Worm (Caenorhabditis elegans) whole organism, L1 larva: ENCODE results near the gene mrpl-51.

ENCODE experiments used
- C04F5.9 ChIP-seq: sonication (generic microtip); optimal IDR thresholded peaks from 2 replicates; lab custom pipeline; 2016; ENCODE audit warnings: missing genetic modification characterization, missing compliant biosample characterization
- C16A3.4 ChIP-seq: fragments of 150-350 bp; optimal IDR thresholded peaks from 2 replicates; lab custom pipeline; 2014; ENCODE audit warnings: missing biosample characterization, missing genetic modification characterization
- F16B12.6 ChIP-seq: fragments of 150-350 bp; optimal IDR thresholded peaks from 2 replicates; lab custom pipeline; 2014; ENCODE audit warnings: missing biosample characterization, missing genetic modification characterization
- Y116A8C.19 ChIP-seq: sonication (generic microtip); optimal IDR thresholded peaks from 2 replicates; lab custom pipeline; 2016; ENCODE audit warnings: missing compliant biosample characterization, missing genetic modification characterization, borderline replicate concordance
- aly-2 ChIP-seq: fragments of 150-350 bp; optimal IDR thresholded peaks from 2 replicates; lab custom pipeline; 2014; ENCODE audit warnings: missing biosample characterization, missing genetic modification characterization
- ama-1 ChIP-seq: fragments of 150-350 bp; optimal IDR thresholded peaks from 2 replicates; lab custom pipeline; 2014
- blmp-1 ChIP-seq: fragments of 150-350 bp; optimal IDR thresholded peaks from 2 replicates; lab custom pipeline; 2014; ENCODE audit warnings: missing biosample characterization, missing genetic modification characterization
- ceh-82 ChIP-seq, 3 experiments: fragments of 150-350 bp in 1 of 3; sonication (generic microtip) in 2 of 3; optimal IDR thresholded peaks; 2 replicates each; lab custom pipeline; 2014 to 2017; ENCODE audit warnings: missing biosample characterization in 3 of 3, missing genetic modification characterization in 3 of 3
- ceh-88 ChIP-seq: fragments of 200-800 bp; sonication (Bioruptor generic); IDR thresholded peaks from 2 replicates; pipeline ENCODE4 v1.3.6; 2022; ENCODE audit warnings: missing genetic modification characterization, missing compliant biosample characterization
- efl-1 ChIP-seq, 4 experiments: fragments of 150-350 bp; optimal IDR thresholded peaks in 3 of 4; peaks in 1 of 4; 1 replicate in 1 of 4; 2 replicates in 3 of 4; lab custom pipeline; 2014; ENCODE audit warnings: missing biosample characterization in 2 of 4, missing genetic modification characterization in 2 of 4, missing genetic modification reagents in 2 of 4
- egl-13 ChIP-seq: sonication (generic microtip); optimal IDR thresholded peaks from 2 replicates; lab custom pipeline; 2016; ENCODE audit warnings: missing genotype, missing genetic modification reagents, missing genetic modification characterization, missing compliant biosample characterization
- egl-27 ChIP-seq, 2 experiments: fragments of 150-350 bp in 1 of 2; sonication (generic microtip); optimal IDR thresholded peaks; 3 replicates each; lab custom pipeline; 2017 to 2018; ENCODE audit warnings: missing biosample characterization in 2 of 2, missing genetic modification characterization in 2 of 2, missing genetic modification reagents in 2 of 2
- fkh-4 ChIP-seq: sonication (generic microtip); optimal IDR thresholded peaks from 2 replicates; lab custom pipeline; 2016; ENCODE audit warnings: missing compliant biosample characterization, missing genetic modification characterization, borderline replicate concordance
- fos-1 ChIP-seq: fragments of 150-350 bp; optimal IDR thresholded peaks from 2 replicates; lab custom pipeline; 2014; ENCODE audit warnings: missing biosample characterization, missing genetic modification characterization
- lin-13 ChIP-seq: fragments of 150-350 bp; optimal IDR thresholded peaks from 2 replicates; lab custom pipeline; 2014; ENCODE audit warnings: missing biosample characterization, missing genetic modification reagents, missing genetic modification characterization
- lin-15B ChIP-seq: fragments of 150-350 bp; sonication (generic microtip); optimal IDR thresholded peaks from 3 replicates; lab custom pipeline; 2014; ENCODE audit warnings: missing biosample characterization, missing genetic modification characterization
- lin-35 ChIP-seq, 2 experiments: fragments of 150-350 bp; optimal IDR thresholded peaks; 2 replicates each; lab custom pipeline; 2014; ENCODE audit warnings: missing biosample characterization in 2 of 2, missing genetic modification characterization in 2 of 2, missing genetic modification reagents in 2 of 2
- lin-39 ChIP-seq: fragments of 150-350 bp; optimal IDR thresholded peaks from 2 replicates; lab custom pipeline; 2014; ENCODE audit warnings: missing biosample characterization, missing genetic modification reagents, missing genetic modification characterization
- lir-3 ChIP-seq: sonication (generic microtip); optimal IDR thresholded peaks from 2 replicates; lab custom pipeline; 2016; ENCODE audit warnings: mild to moderate bottlenecking, missing genetic modification characterization, moderate library complexity, missing compliant biosample characterization; ENCODE audit not compliant: poor library complexity
- lsy-2 ChIP-seq, 2 experiments: fragments of 150-350 bp; optimal IDR thresholded peaks; 2 replicates each; lab custom pipeline; 2014; ENCODE audit warnings: missing biosample characterization in 2 of 2, missing genetic modification characterization in 2 of 2
- mef-2 ChIP-seq: fragments of 150-350 bp; optimal IDR thresholded peaks from 2 replicates; lab custom pipeline; 2014; ENCODE audit warnings: missing biosample characterization, missing genetic modification characterization
- mep-1 ChIP-seq: fragments of 150-350 bp; optimal IDR thresholded peaks from 2 replicates; lab custom pipeline; 2014; ENCODE audit warnings: missing biosample characterization, missing genetic modification characterization
- nhr-11 ChIP-seq: fragments of 150-350 bp; optimal IDR thresholded peaks from 2 replicates; lab custom pipeline; 2014; ENCODE audit warnings: missing biosample characterization, missing genetic modification characterization
- nhr-12 ChIP-seq: sonication (generic microtip); optimal IDR thresholded peaks from 2 replicates; lab custom pipeline; 2017; ENCODE audit warnings: missing biosample characterization, missing genetic modification characterization
- nhr-237 ChIP-seq: fragments of 150-350 bp; optimal IDR thresholded peaks from 2 replicates; lab custom pipeline; 2014; ENCODE audit warnings: missing biosample characterization, missing genetic modification characterization
- nhr-71 ChIP-seq: sonication (generic microtip); optimal IDR thresholded peaks from 2 replicates; lab custom pipeline; 2016; ENCODE audit warnings: mild to moderate bottlenecking, missing genetic modification characterization, moderate library complexity, missing compliant biosample characterization
- nhr-76 ChIP-seq: sonication (generic microtip); optimal IDR thresholded peaks from 2 replicates; lab custom pipeline; 2017; ENCODE audit warnings: missing biosample characterization, missing genetic modification characterization
- nhr-84 ChIP-seq: sonication (generic microtip); optimal IDR thresholded peaks from 2 replicates; lab custom pipeline; 2017; ENCODE audit warnings: missing biosample characterization, missing genetic modification characterization
- nhr-85 ChIP-seq: sonication (generic microtip); peaks from one replicate; lab custom pipeline; 2016; ENCODE audit warnings: missing genetic modification characterization, inconsistent platforms, missing compliant biosample characterization
- nhr-90 ChIP-seq: sonication (generic microtip); optimal IDR thresholded peaks from 2 replicates; lab custom pipeline; 2016; ENCODE audit warnings: mild to moderate bottlenecking, missing genetic modification characterization, missing compliant biosample characterization; ENCODE audit not compliant: poor library complexity
- pag-3 ChIP-seq: sonication (generic microtip); optimal IDR thresholded peaks from 2 replicates; lab custom pipeline; 2017; ENCODE audit warnings: missing genetic modification characterization, mild to moderate bottlenecking, missing compliant biosample characterization, antibody characterized with exemption, borderline replicate concordance; ENCODE audit not compliant: insufficient read depth
- pax-3 ChIP-seq: fragments of 200-800 bp; sonication (Bioruptor generic); optimal IDR thresholded peaks from 2 replicates; lab custom pipeline; 2018; ENCODE audit warnings: mild to moderate bottlenecking, missing genetic modification characterization, moderate library complexity, missing compliant biosample characterization
- rnt-1 ChIP-seq: sonication (generic microtip); optimal IDR thresholded peaks from 2 replicates; lab custom pipeline; 2016; ENCODE audit warnings: mild to moderate bottlenecking, missing genetic modification characterization, moderate library complexity, missing compliant biosample characterization
- skn-1 ChIP-seq: fragments of 150-350 bp; optimal IDR thresholded peaks from 2 replicates; lab custom pipeline; 2014; ENCODE audit warnings: missing biosample characterization, missing genetic modification characterization
- snpc-4 ChIP-seq: fragments of 150-350 bp; optimal IDR thresholded peaks from 2 replicates; lab custom pipeline; 2014; ENCODE audit warnings: missing biosample characterization, missing genetic modification characterization
- sptf-1 ChIP-seq: fragments of 150-350 bp; optimal IDR thresholded peaks from 2 replicates; lab custom pipeline; 2014; ENCODE audit warnings: missing biosample characterization, missing genetic modification characterization
- sup-37 ChIP-seq: fragments of 200-800 bp; sonication (Bioruptor generic); optimal IDR thresholded peaks from 2 replicates; lab custom pipeline; 2018; ENCODE audit warnings: mild to moderate bottlenecking, missing genetic modification characterization, missing compliant biosample characterization
- swsn-7 ChIP-seq: sonication (generic microtip); optimal IDR thresholded peaks from 2 replicates; lab custom pipeline; 2016; ENCODE audit warnings: missing genetic modification characterization, missing compliant biosample characterization
- tbx-2 ChIP-seq: sonication (generic microtip); optimal IDR thresholded peaks from 2 replicates; lab custom pipeline; 2016; ENCODE audit warnings: missing genetic modification characterization, missing compliant biosample characterization
- unc-30 ChIP-seq: sonication (generic microtip); optimal IDR thresholded peaks from 2 replicates; lab custom pipeline; 2017; ENCODE audit warnings: missing biosample characterization, missing genetic modification characterization
- unc-62 ChIP-seq: fragments of 150-350 bp; optimal IDR thresholded peaks from 2 replicates; lab custom pipeline; 2014; ENCODE audit warnings: missing biosample characterization, missing genetic modification reagents, missing genetic modification characterization
- unc-86 ChIP-seq: sonication (generic microtip); optimal IDR thresholded peaks from 2 replicates; lab custom pipeline; 2016; ENCODE audit warnings: missing genetic modification characterization, missing compliant biosample characterization
- zag-1 ChIP-seq: fragments of 150-350 bp; optimal IDR thresholded peaks from 2 replicates; lab custom pipeline; 2014; ENCODE audit warnings: missing biosample characterization, missing genetic modification characterization
- zip-4 ChIP-seq: fragments of 200-800 bp; sonication (Bioruptor generic); optimal IDR thresholded peaks from 2 replicates; lab custom pipeline; 2018; ENCODE audit warnings: mild to moderate bottlenecking, missing genetic modification characterization, moderate library complexity, missing compliant biosample characterization
- ztf-11 ChIP-seq, 2 experiments: sonication (generic microtip); optimal IDR thresholded peaks; 2 replicates each; lab custom pipeline; 2016 to 2017; ENCODE audit warnings: missing genetic modification characterization in 2 of 2, missing biosample characterization in 1 of 2, missing compliant biosample characterization in 1 of 2
- ztf-4 ChIP-seq: fragments of 150-350 bp; optimal IDR thresholded peaks from 2 replicates; lab custom pipeline; 2014; ENCODE audit warnings: missing biosample characterization, missing genetic modification characterization

Gene mrpl-51

DNA sequence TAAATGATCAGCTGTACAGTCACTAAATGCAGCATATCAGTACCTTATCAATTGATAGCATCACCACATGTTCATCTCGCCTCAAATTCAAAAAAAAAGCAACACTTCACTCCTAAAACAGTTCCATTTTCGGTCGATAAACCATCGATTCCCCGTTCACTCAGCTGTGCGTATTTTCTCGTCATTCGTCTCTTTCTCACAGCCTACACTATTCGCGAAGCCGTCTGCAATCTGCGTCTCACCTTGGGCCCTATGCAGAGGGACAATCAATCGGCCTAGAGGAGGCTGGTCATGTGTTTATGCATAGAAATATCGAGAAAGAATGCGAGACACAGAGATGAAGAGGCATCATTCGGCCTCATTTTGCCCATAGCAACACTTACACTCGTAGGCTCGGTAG is 1.3 kb downstream of the mrpl-51 start (continued):
- no peak for TF ChIP-seq pag-3 (tag; lab: Kevin White, UChicago)

ce11 chrIV:12033985-12034384 is 2.9 kb downstream of the mrpl-51 start, which contains the start of gene sqst-1:
TSS of gene sqst-1 (plus strand) at chrIV:12034282.
- TF ChIP-seq blmp-1 (tag; lab: Kevin White, UChicago) (peak; percentile 26), lin-13 (GFP tag; lab: Kevin White, UChicago) (no peak), lin-39 (tag; lab: Kevin White, UChicago) (no peak), lir-3 (tag; lab: Kevin White, UChicago) (no peak), fkh-4 (tag; lab: Kevin White, UChicago) (no peak), mep-1 (peak; percentile 11), skn-1 (tag; lab: Kevin White, UChicago) (peak; percentile 99)

DNA sequence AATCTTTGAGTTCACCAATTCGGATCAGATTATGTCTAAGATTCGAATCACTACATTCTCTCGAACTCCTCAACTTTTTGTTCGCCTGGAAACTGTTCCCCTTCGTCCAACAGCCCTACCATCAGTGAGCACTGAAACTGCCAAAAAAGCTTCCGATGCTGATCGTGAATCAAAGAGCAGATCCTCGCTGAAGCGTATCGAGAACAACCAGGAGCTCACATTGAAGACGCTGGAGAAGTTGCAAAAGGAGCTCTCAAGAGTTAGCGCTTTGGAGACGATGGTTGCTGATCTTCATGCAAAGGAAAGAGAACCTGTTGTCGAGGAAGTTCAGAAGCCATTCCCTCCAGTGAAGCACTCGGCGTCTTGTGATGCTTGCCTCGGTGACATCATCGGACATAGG is 3.7 kb downstream of the mrpl-51 start:
- TF ChIP-seq ztf-4 (tag; lab: Kevin White, UChicago) (peak; percentile 4), skn-1 (tag; lab: Kevin White, UChicago) (peak; percentile 7), egl-13 (tag; lab: Kevin White, UChicago) (no peak), fos-1 (no peak)

DNA sequence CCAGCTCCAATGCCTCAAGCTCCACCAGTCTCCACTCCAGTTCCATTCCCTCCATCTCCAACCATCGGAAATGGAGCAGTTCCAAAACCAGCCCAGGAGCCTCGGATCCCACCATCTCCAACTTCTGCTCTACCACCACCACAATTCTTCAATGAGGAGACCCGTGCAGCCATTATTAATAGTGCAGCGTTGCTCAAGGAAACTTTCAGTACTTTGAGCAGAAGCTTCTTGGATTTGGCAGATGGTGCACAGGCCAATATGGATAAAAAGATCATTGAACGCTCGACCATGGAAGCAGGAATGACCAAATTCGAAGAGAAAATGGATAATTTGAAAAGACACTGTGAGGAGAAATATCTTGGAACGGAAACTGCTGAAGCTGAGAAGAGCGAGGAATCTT is 4.3 kb downstream of the mrpl-51 start:
- TF ChIP-seq nhr-85 (tag; lab: Kevin White, UChicago) = peak; percentile 4
- TF ChIP-seq skn-1 (tag; lab: Kevin White, UChicago) = no peak
- TF ChIP-seq rnt-1 (tag; lab: Kevin White, UChicago) = no peak
- TF ChIP-seq ama-1 = peak; percentile 22

- no peak for TF ChIP-seq nhr-237 (tag; lab: Kevin White, UChicago)
- peak; percentile 62 for TF ChIP-seq nhr-90 (tag; lab: Kevin White, UChicago)
- no peak for TF ChIP-seq tbx-2
- TF ChIP-seq ztf-11 (tag; optimal IDR thresholded peaks at IDR 0.05; lab: Kevin White, UChicago) = peak in 1 of 2 experiments; percentile 16
- TF ChIP-seq zag-1 (tag; lab: Kevin White, UChicago) = no peak
- TF ChIP-seq swsn-7 (tag; lab: Kevin White, UChicago) = no peak
- TF ChIP-seq lsy-2 (tag; optimal IDR thresholded peaks at IDR 0.05; lab: Kevin White, UChicago) = peak; percentile 6 to 10
- peak; percentile 57 for TF ChIP-seq ztf-4 (tag; lab: Kevin White, UChicago)
- peak in 1 of 2 experiments; percentile 9 for TF ChIP-seq lin-35 (GFP tag; optimal IDR thresholded peaks at IDR 0.05; lab: Kevin White, UChicago)
- no peak for TF ChIP-seq C16A3.4 (tag; lab: Kevin White, UChicago)
- TF ChIP-seq unc-62 = no peak
- TF ChIP-seq zip-4 = no peak
- peak; percentile 91 for TF ChIP-seq aly-2 (tag; lab: Kevin White, UChicago)
- no peak for TF ChIP-seq ceh-88 (GFP tag; lab: Robert Waterston, UW)
- no peak for TF ChIP-seq C04F5.9 (tag; lab: Kevin White, UChicago)
- TF ChIP-seq unc-30 = no peak
- no peak for TF ChIP-seq fos-1
- TF ChIP-seq unc-86 = no peak
- no peak for TF ChIP-seq Y116A8C.19 (tag; lab: Kevin White, UChicago)
- no peak for TF ChIP-seq snpc-4 (tag; lab: Kevin White, UChicago)
- no peak for TF ChIP-seq nhr-84 (tag; lab: Kevin White, UChicago)
- no peak for TF ChIP-seq sup-37
- TF ChIP-seq nhr-11 (tag; lab: Kevin White, UChicago) = no peak
- no peak for TF ChIP-seq egl-27 (tag; optimal IDR thresholded peaks at IDR 0.05; lab: Kevin White, UChicago)
- TF ChIP-seq nhr-71 (tag; lab: Kevin White, UChicago) = peak; percentile 46
- no peak for TF ChIP-seq F16B12.6
- no peak for TF ChIP-seq pax-3
- no peak for TF ChIP-seq sptf-1 (tag; lab: Kevin White, UChicago)
- TF ChIP-seq lin-15B = no peak
- no peak for TF ChIP-seq nhr-12 (tag; lab: Kevin White, UChicago)
- TF ChIP-seq efl-1 (optimal IDR thresholded peaks at IDR 0.05; lab: Kevin White, UChicago) = peak in 1 of 2 experiments; percentile 14
- peak in 1 of 2 experiments; percentile 33 for TF ChIP-seq efl-1 (GFP tag; optimal IDR thresholded peaks at IDR 0.05 in 1 of 2; lab: Kevin White, UChicago)
- no peak for TF ChIP-seq nhr-76 (tag; lab: Kevin White, UChicago)
- no peak for TF ChIP-seq mef-2 (tag; lab: Kevin White, UChicago)
- TF ChIP-seq ceh-82 (tag; optimal IDR thresholded peaks at IDR 0.05; lab: Kevin White, UChicago) = no peak
Observed at ce11 chrIV:12036924-12037323, 5.8 kb downstream of the mrpl-51 start.
